Fruit fly (Drosophila melanogaster) whole organism, pupa: ENCODE data around the gene CG5412.

Experiments
- CG10348 ChIP-seq: fragments of 200-800 bp; sonication (Bioruptor generic); IDR thresholded peaks from 2 replicates; pipeline ENCODE4 v1.3.6; 2022; ENCODE audit warnings: missing biosample characterization, missing genetic modification characterization
- CG12605 ChIP-seq: fragments of 200-800 bp; sonication (Bioruptor generic); IDR thresholded peaks from 2 replicates; pipeline ENCODE4 v1.3.6; 2022; ENCODE audit warnings: missing biosample characterization, missing genetic modification characterization
- CG13204 ChIP-seq: fragments of 200-800 bp; sonication (Bioruptor generic); optimal IDR thresholded peaks from 2 replicates; lab custom pipeline; 2018; ENCODE audit warnings: missing biosample characterization, mild to moderate bottlenecking, missing genetic modification characterization, moderate library complexity
- CG14655 ChIP-seq: fragments of 200-800 bp; sonication (Bioruptor generic); optimal IDR thresholded peaks from 3 replicates; lab custom pipeline; 2017; ENCODE audit warnings: mild to moderate bottlenecking, missing biosample characterization, missing genetic modification reagents, missing genetic modification characterization
- CG15710 ChIP-seq: fragments of 200-800 bp; sonication (Bioruptor generic); optimal IDR thresholded peaks from 2 replicates; lab custom pipeline; 2018; ENCODE audit warnings: missing biosample characterization, mild to moderate bottlenecking, missing genetic modification characterization, moderate library complexity
- CG17806 ChIP-seq: fragments of 200-800 bp; sonication (Bioruptor generic); optimal IDR thresholded peaks from 2 replicates; lab custom pipeline; 2018; ENCODE audit warnings: missing biosample characterization, mild to moderate bottlenecking, missing genetic modification characterization, moderate library complexity
- CG32121 ChIP-seq: fragments of 200-800 bp; sonication (Bioruptor generic); IDR thresholded peaks from 2 replicates; pipeline ENCODE4 v1.3.6; 2022; ENCODE audit warnings: missing biosample characterization, missing genetic modification characterization
- CG34367 ChIP-seq: fragments of 200-800 bp; sonication (Bioruptor generic); optimal IDR thresholded peaks from 2 replicates; lab custom pipeline; 2018; ENCODE audit warnings: missing biosample characterization, mild to moderate bottlenecking, missing genetic modification characterization
- CG4496 ChIP-seq: fragments of 200-800 bp; sonication (Bioruptor generic); IDR thresholded peaks from 3 replicates; pipeline ENCODE4 v1.3.6; 2022; ENCODE audit warnings: missing biosample characterization, missing genetic modification characterization
- CG8159 ChIP-seq: fragments of 200-800 bp; sonication (Bioruptor generic); optimal IDR thresholded peaks from 3 replicates; lab custom pipeline; 2018; ENCODE audit warnings: missing biosample characterization, mild to moderate bottlenecking, missing genetic modification characterization, moderate library complexity
- CG8301 ChIP-seq: fragments of 200-800 bp; sonication (Bioruptor generic); optimal IDR thresholded peaks from 2 replicates; lab custom pipeline; 2018; ENCODE audit warnings: missing biosample characterization, mild to moderate bottlenecking, missing genetic modification characterization
- CG9948 ChIP-seq: fragments of 200-800 bp; sonication (Bioruptor generic); optimal IDR thresholded peaks from 2 replicates; lab custom pipeline; 2018; ENCODE audit warnings: missing biosample characterization, mild to moderate bottlenecking, missing genetic modification characterization, moderate library complexity
- D1 ChIP-seq: fragments of 200-800 bp; sonication (Bioruptor generic); optimal IDR thresholded peaks from 2 replicates; lab custom pipeline; 2018; ENCODE audit warnings: missing biosample characterization, mild to moderate bottlenecking, missing genetic modification characterization, moderate library complexity
- EcR ChIP-seq: fragments of 200-800 bp; sonication (Bioruptor generic); optimal IDR thresholded peaks from 3 replicates; lab custom pipeline; 2019; ENCODE audit warnings: missing biosample characterization, missing genetic modification characterization, mild to moderate bottlenecking, moderate library complexity, missing genetic modification reagents
- Ets98B ChIP-seq: fragments of 200-800 bp; sonication (Bioruptor generic); IDR thresholded peaks from 2 replicates; pipeline ENCODE4 v1.3.6; 2022; ENCODE audit warnings: missing biosample characterization, missing genetic modification characterization
- Pif1A ChIP-seq: fragments of 200-800 bp; sonication (Bioruptor generic); optimal IDR thresholded peaks from 3 replicates; lab custom pipeline; 2016; ENCODE audit warnings: missing biosample characterization, missing genetic modification characterization
- Pif1B ChIP-seq: fragments of 200-800 bp; sonication (Bioruptor generic); optimal IDR thresholded peaks from 3 replicates; lab custom pipeline; 2016; ENCODE audit warnings: missing biosample characterization, missing genetic modification characterization
- Snoo ChIP-seq: fragments of 200-800 bp; sonication (Bioruptor generic); optimal IDR thresholded peaks from 3 replicates; lab custom pipeline; 2017; ENCODE audit warnings: missing biosample characterization, mild to moderate bottlenecking, missing genetic modification characterization, inconsistent platforms
- fd96Ca ChIP-seq: fragments of 200-800 bp; sonication (Bioruptor generic); IDR thresholded peaks from 3 replicates; pipeline ENCODE4 v1.3.6; 2022; ENCODE audit warnings: missing biosample characterization, missing genetic modification characterization
- gl ChIP-seq: fragments of 200-800 bp; sonication (Bioruptor generic); optimal IDR thresholded peaks from 2 replicates; lab custom pipeline; 2018; ENCODE audit warnings: missing biosample characterization, mild to moderate bottlenecking, missing genetic modification characterization
- rn ChIP-seq: fragments of 200-800 bp; sonication (Bioruptor generic); IDR thresholded peaks from 2 replicates; pipeline ENCODE4 v1.3.6; 2022; ENCODE audit warnings: missing biosample characterization, missing genetic modification characterization

The CG5412 gene

DNA sequence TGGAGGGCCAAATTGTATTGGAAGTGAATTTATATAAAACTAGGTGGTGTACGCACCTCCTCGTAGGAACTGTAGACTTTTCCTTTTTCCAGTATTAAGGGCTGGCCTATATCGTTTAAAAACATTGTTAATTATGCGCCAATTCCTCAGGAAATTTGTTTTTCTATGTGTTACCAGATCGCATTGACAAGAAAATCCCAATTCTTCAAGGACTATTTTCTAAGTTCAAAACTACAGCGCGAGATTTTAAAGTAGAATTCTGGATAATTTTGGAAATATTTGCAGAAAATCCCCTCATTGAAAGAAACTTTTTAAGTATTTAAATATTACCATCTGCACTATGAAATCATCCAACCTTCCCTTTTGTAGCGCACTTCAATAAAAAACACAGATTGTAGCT is 4.5 kb downstream of the CG5412 start, which contains the start of gene CG34008:
Gene CG34008 (minus strand): TSS at position 147 of the 400 bp plus-strand sequence.
- TF ChIP-seq gl (tag; lab: Kevin White, UChicago), result no peak
- TF ChIP-seq rn (GFP tag; lab: Robert Waterston, UW), result no peak
- no peak for TF ChIP-seq CG12605 (GFP tag; lab: Robert Waterston, UW)
- TF ChIP-seq CG14655 (GFP tag; lab: Kevin White, UChicago), result no peak
- no peak for TF ChIP-seq fd96Ca (GFP tag; lab: Robert Waterston, UW)
- TF ChIP-seq CG32121 (GFP tag; lab: Robert Waterston, UW), result no peak
- no peak for TF ChIP-seq Pif1A (GFP tag; lab: Kevin White, UChicago)
- no peak for TF ChIP-seq EcR
- TF ChIP-seq CG10348, result no peak
- no peak for TF ChIP-seq CG4496
- no peak for TF ChIP-seq Snoo (tag; lab: Kevin White, UChicago)
- no peak for TF ChIP-seq CG13204 (GFP tag; lab: Kevin White, UChicago)
- no peak for TF ChIP-seq D1 (tag; lab: Kevin White, UChicago)
- TF ChIP-seq CG8159 (tag; lab: Kevin White, UChicago), result no peak

DNA sequence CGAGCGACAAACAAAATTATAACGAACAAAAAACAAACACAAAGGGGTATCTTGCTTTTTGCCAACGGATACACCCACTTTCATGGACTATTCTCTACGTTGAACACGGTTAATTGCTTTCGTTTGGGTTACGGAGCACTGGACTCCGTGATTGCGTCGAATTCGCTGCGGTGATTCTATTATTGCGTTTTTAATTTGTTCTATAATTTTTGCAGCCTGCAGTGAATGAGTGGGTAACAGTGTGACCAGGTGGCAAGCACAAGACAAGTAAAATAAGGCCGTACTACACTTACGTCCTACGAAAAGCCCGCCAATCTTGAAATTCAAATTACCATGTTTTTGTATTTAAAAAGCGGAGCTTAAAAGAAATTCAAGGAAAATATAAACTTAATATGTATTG is 8.7 kb downstream of the CG5412 start, which contains the start of gene CG16953:
Gene CG16953 (minus strand): TSS at position 268 of the 400 bp plus-strand sequence.
- TF ChIP-seq Pif1B (GFP tag; lab: Kevin White, UChicago) (no peak), EcR (peak; percentile 5), CG14655 (GFP tag; lab: Kevin White, UChicago) (no peak)

DNA sequence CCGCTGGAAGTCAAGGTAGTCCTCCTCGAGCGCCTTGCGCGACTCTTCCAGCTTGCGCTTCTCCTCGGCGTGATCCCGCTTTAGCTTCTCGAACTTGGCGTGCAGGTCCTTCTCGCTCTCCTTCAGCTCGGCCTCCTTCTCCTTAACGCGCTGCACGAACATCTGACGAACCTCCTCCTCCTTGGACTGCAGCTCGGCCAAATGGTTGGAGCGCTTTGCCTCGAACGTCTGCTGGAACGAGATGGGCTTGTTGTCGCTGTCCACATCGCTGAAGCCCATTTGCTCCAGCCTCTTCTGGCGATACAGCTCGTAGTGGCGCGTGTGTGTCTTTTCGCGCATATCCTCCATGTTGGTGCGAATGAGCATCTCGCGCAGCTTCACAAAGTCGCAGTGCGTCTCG is 9.6 kb downstream of the CG5412 start:
- no peak for TF ChIP-seq CG34367
- no peak for TF ChIP-seq Pif1A (GFP tag; lab: Kevin White, UChicago)
- no peak for TF ChIP-seq EcR
- TF ChIP-seq CG32121 (GFP tag; lab: Robert Waterston, UW), result no peak
- TF ChIP-seq rn (GFP tag; lab: Robert Waterston, UW), result no peak
- TF ChIP-seq CG10348, result no peak
- no peak for TF ChIP-seq CG8301 (tag; lab: Kevin White, UChicago)
- TF ChIP-seq CG8159 (tag; lab: Kevin White, UChicago), result no peak
- no peak for TF ChIP-seq CG13204 (GFP tag; lab: Kevin White, UChicago)
- TF ChIP-seq CG14655 (GFP tag; lab: Kevin White, UChicago), result no peak
- TF ChIP-seq Snoo (tag; lab: Kevin White, UChicago), result no peak
- no peak for TF ChIP-seq CG17806
- no peak for TF ChIP-seq D1 (tag; lab: Kevin White, UChicago)
- no peak for TF ChIP-seq Ets98B (GFP tag; lab: Robert Waterston, UW)
- TF ChIP-seq gl (tag; lab: Kevin White, UChicago), result no peak
- no peak for TF ChIP-seq Pif1B (GFP tag; lab: Kevin White, UChicago)
- no peak for TF ChIP-seq CG12605 (GFP tag; lab: Robert Waterston, UW)
- no peak for TF ChIP-seq CG15710
- TF ChIP-seq CG4496, result no peak
- TF ChIP-seq CG9948 (tag; lab: Kevin White, UChicago), result no peak

DNA sequence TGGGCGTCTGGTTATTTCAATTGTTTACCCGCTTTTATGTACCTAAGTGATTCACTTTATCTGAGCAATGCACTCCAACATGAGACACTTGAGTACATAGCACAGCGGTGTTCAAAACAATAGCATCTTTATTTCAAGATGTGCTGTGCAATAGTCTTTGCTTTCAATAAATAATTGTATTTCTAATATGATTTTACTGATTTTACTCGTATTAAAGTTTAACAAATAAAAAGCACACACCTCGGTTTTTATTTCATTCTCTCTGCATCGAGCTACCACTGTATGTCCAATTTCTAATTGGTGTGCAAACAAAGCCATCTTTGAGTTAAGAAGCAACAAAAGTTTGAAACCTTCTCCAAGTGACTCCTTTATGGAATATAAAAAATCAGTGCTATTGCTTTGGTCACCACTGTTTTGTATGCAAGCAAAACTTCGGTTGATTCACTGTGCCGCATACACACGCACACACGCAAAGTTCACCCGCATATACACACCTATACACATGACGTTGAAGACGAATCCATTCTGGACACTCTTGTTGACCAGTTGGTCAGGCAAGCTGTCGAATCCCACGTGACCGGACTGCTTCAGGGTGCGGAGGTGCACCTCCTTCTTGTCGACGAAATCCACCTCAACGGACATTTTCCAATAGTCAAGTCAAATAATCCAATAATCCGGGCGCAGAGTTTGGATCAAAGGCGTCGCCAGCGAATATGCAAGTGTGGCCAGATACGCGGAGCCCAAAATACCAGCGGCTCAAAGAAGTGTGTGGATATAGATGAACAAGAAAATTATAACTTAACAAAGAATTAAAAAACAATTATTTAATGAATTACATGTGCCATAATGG is 11.0 kb downstream of the CG5412 start, which contains the start of gene Septin2:
Gene Septin2 (minus strand): TSS at position 727 of the 850 bp plus-strand sequence.
- peak; percentile 80 for TF ChIP-seq CG32121 (GFP tag; lab: Robert Waterston, UW)
- peak; percentile 53 for TF ChIP-seq Pif1A (GFP tag; lab: Kevin White, UChicago)
- TF ChIP-seq CG13204 (GFP tag; lab: Kevin White, UChicago), result peak; percentile 57
- TF ChIP-seq CG14655 (GFP tag; lab: Kevin White, UChicago), result peak; percentile 95
- peak; percentile 74 for TF ChIP-seq rn (GFP tag; lab: Robert Waterston, UW)
- TF ChIP-seq Ets98B (GFP tag; lab: Robert Waterston, UW), result peak; percentile 75
- TF ChIP-seq CG17806, result peak; percentile 91
- TF ChIP-seq D1 (tag; lab: Kevin White, UChicago), result no peak
- peak; percentile 63 for TF ChIP-seq EcR
- peak; percentile 68 for TF ChIP-seq gl (tag; lab: Kevin White, UChicago)
- TF ChIP-seq CG34367, result peak; percentile 80
- peak; percentile 94 for TF ChIP-seq CG8159 (tag; lab: Kevin White, UChicago)
- TF ChIP-seq CG9948 (tag; lab: Kevin White, UChicago), result peak; percentile 91
- peak; percentile 85 for TF ChIP-seq CG4496
- TF ChIP-seq fd96Ca (GFP tag; lab: Robert Waterston, UW), result peak; percentile 84
- peak; percentile 42; the same call in 1 of the 2 replicates for TF ChIP-seq CG10348
- TF ChIP-seq CG12605 (GFP tag; lab: Robert Waterston, UW), result peak; percentile 61
- TF ChIP-seq Snoo (tag; lab: Kevin White, UChicago), result peak; percentile 91
- TF ChIP-seq Pif1B (GFP tag; lab: Kevin White, UChicago), result no peak
- TF ChIP-seq CG8301 (tag; lab: Kevin White, UChicago), result peak; percentile 95
- TF ChIP-seq CG15710, result peak; percentile 87

DNA sequence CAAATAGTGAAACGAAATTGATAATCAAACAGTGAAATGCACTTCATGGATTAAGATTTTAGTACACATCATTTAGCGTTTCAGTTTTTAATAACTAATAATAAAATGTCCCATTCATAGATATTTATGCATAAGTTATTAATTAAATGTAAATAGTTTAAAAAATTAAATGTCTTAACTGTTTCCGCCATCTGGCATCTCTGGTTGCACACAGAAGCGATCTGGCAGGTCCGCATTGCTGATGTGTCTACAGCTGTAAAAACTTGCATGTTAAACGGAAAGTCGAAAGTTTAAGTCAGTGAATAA is 11.6 kb downstream of the CG5412 start, which contains the start of gene Srp72:
Gene Srp72 (plus strand): TSS at position 232 of the 306 bp plus-strand sequence.
- TF ChIP-seq Ets98B (GFP tag; lab: Robert Waterston, UW) (peak; percentile 34), CG13204 (GFP tag; lab: Kevin White, UChicago) (no peak), CG32121 (GFP tag; lab: Robert Waterston, UW) (0 out of 2 replicates have a peak, but pooled peaks have one; percentile 13), CG4496 (peak; percentile 41; the same call in 2 of the 3 replicates), Snoo (tag; lab: Kevin White, UChicago) (no peak), Pif1A (GFP tag; lab: Kevin White, UChicago) (peak; percentile 6), CG15710 (peak; percentile 39), CG9948 (tag; lab: Kevin White, UChicago) (peak; percentile 10), CG17806 (peak; percentile 54), rn (GFP tag; lab: Robert Waterston, UW) (no peak), Pif1B (GFP tag; lab: Kevin White, UChicago) (no peak), CG12605 (GFP tag; lab: Robert Waterston, UW) (peak; percentile 24; the same call in 1 of the 2 replicates), CG14655 (GFP tag; lab: Kevin White, UChicago) (no peak), fd96Ca (GFP tag; lab: Robert Waterston, UW) (no peak), CG8301 (tag; lab: Kevin White, UChicago) (no peak), CG10348 (no peak), CG8159 (tag; lab: Kevin White, UChicago) (peak; percentile 47), CG34367 (no peak), gl (tag; lab: Kevin White, UChicago) (no peak), EcR (no peak), D1 (tag; lab: Kevin White, UChicago) (no peak)
